Worm (Caenorhabditis elegans) whole organism, L4 larva: Measurements from ENCODE around the gene nstp-4.

ENCODE experiments used
- F26F4.8 ChIP-seq: fragments of 200-800 bp; sonication (Bioruptor generic); conservative IDR thresholded peaks from 2 replicates; pipeline ENCODE4 v1.3.6; 2022; ENCODE audit warnings: missing genetic modification characterization, missing compliant biosample characterization
- Y5F2A.4 ChIP-seq: fragments of 200-800 bp; sonication (Bioruptor generic); optimal IDR thresholded peaks from 2 replicates; lab custom pipeline; 2018; ENCODE audit warnings: mild to moderate bottlenecking, missing genetic modification characterization, missing compliant biosample characterization
- cey-2 ChIP-seq: sonication (generic microtip); optimal IDR thresholded peaks from 3 replicates; lab custom pipeline; 2017; ENCODE audit warnings: missing genetic modification characterization, mild to moderate bottlenecking, missing compliant biosample characterization, antibody characterized with exemption, borderline replicate concordance; ENCODE audit not compliant: insufficient read depth
- egl-27 ChIP-seq: sonication (generic microtip); optimal IDR thresholded peaks from 3 replicates; lab custom pipeline; 2017; ENCODE audit warnings: missing biosample characterization, missing genetic modification reagents, missing genetic modification characterization
- jun-1 ChIP-seq: fragments of 150-350 bp; optimal IDR thresholded peaks from 2 replicates; lab custom pipeline; 2014; ENCODE audit warnings: missing biosample characterization, missing genetic modification reagents, missing genetic modification characterization
- madf-9 ChIP-seq: fragments of 200-800 bp; sonication (Bioruptor generic); conservative IDR thresholded peaks from 2 replicates; pipeline ENCODE4 v1.3.6; 2022; ENCODE audit warnings: missing genetic modification reagents, missing genetic modification characterization, missing compliant biosample characterization
- mep-1 ChIP-seq: fragments of 150-350 bp; sonication (generic microtip); optimal IDR thresholded peaks from 3 replicates; lab custom pipeline; 2014; ENCODE audit warnings: missing biosample characterization, missing genetic modification characterization
- nhr-28 ChIP-seq: fragments of 150-350 bp; optimal IDR thresholded peaks from 2 replicates; lab custom pipeline; 2014; ENCODE audit warnings: missing biosample characterization, missing genetic modification characterization
- nhr-6 ChIP-seq: fragments of 150-350 bp; optimal IDR thresholded peaks from 2 replicates; lab custom pipeline; 2014; ENCODE audit warnings: missing biosample characterization, missing genetic modification characterization
- nhr-76 ChIP-seq: fragments of 150-350 bp; optimal IDR thresholded peaks from 2 replicates; lab custom pipeline; 2014; ENCODE audit warnings: missing biosample characterization, missing genetic modification characterization
- ztf-11 ChIP-seq: fragments of 150-350 bp; optimal IDR thresholded peaks from 2 replicates; lab custom pipeline; 2014; ENCODE audit warnings: missing biosample characterization, missing genetic modification characterization

ce11 chrII:418782-419181, 30.1 kb downstream of the nstp-4 start, which contains the start of gene C24H12.6:
- TF ChIP-seq nhr-6 (tag; lab: Kevin White, UChicago) (no peak), mep-1 (no peak), F26F4.8 (GFP tag; lab: Robert Waterston, UW) (no peak), nhr-76 (tag; lab: Kevin White, UChicago) (no peak), madf-9 (GFP tag; lab: Robert Waterston, UW) (no peak), egl-27 (no peak), cey-2 (no peak), nhr-28 (tag; lab: Kevin White, UChicago) (no peak), Y5F2A.4 (GFP tag; lab: Kevin White, UChicago) (no peak), ztf-11 (tag; lab: Kevin White, UChicago) (no peak), jun-1 (tag; lab: Kevin White, UChicago) (no peak)
